Fruit fly (Drosophila melanogaster): ENCODE results near the gene CG8281.

DNA sequence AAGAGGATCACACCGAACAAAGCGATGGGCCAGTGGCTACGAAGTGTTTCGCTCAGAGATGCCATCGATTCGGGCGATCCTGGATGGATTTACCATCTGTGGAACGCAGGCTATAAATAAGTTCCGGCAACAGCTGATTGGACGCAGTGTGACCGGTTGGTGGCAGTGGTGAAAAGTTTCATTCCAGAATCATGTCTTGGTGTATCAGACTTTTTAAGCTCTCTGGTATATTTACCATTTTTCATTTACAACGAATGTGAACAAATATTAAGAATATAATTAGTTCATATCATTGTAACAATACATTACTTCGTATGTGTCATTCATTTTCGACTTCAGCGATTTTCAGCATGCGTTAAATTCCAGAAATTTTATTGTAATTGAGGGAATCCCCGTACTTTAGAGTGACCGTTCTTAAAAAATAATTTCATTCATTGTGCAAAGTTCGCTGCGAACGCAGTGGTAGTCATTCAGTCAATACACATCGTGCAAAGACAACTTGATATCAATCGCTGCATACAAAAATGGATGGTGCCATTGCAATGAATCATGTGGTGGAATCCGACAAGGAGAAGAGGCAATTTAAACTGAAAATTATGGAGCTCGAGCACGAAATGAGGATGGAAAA, 2.8 kb downstream of the CG8281 start, which contains the start of gene Tmem43:
- TF ChIP-seq CG8478 (optimal IDR thresholded peaks at IDR 0.05), result no peak
- no peak for TF ChIP-seq EcR (GFP tag; optimal IDR thresholded peaks at IDR 0.05)
- no peak for TF ChIP-seq usp (GFP tag; optimal IDR thresholded peaks at IDR 0.05)

Data from whole organism.